Fruit fly (Drosophila melanogaster) whole organism, embryonic: Measurements from ENCODE around the gene Cul2.

Experiments
- Antp ChIP-seq: fragments of 200-800 bp; sonication (Bioruptor generic); optimal IDR thresholded peaks from 3 replicates; lab custom pipeline; 2016; ENCODE audit warnings: missing biosample characterization, missing genetic modification characterization
- CG10543 ChIP-seq: fragments of 200-800 bp; sonication (Bioruptor generic); optimal IDR thresholded peaks from 3 replicates; lab custom pipeline; 2017; ENCODE audit warnings: missing biosample characterization, mild to moderate bottlenecking, missing genetic modification characterization, moderate library complexity
- CG12104 ChIP-seq: fragments of 200-800 bp; sonication (Bioruptor generic); optimal IDR thresholded peaks from 3 replicates; lab custom pipeline; 2016; ENCODE audit warnings: missing biosample characterization, missing genetic modification characterization
- CG12299 ChIP-seq: fragments of 200-800 bp; sonication (Bioruptor generic); optimal IDR thresholded peaks from 2 replicates; lab custom pipeline; 2018; ENCODE audit warnings: missing biosample characterization, mild to moderate bottlenecking, missing genetic modification characterization
- CG12744 ChIP-seq: fragments of 200-800 bp; sonication (Bioruptor generic); optimal IDR thresholded peaks from 2 replicates; lab custom pipeline; 2016; ENCODE audit warnings: missing biosample characterization, missing genetic modification characterization
- CG12942 ChIP-seq: fragments of 200-800 bp; sonication (Bioruptor generic); optimal IDR thresholded peaks from 3 replicates; lab custom pipeline; 2016; ENCODE audit warnings: missing biosample characterization, missing genetic modification characterization
- CG13296 ChIP-seq: fragments of 200-800 bp; sonication (Bioruptor generic); optimal IDR thresholded peaks from 3 replicates; lab custom pipeline; 2018; ENCODE audit warnings: missing biosample characterization, mild to moderate bottlenecking, missing genetic modification characterization
- CG14441 ChIP-seq: fragments of 200-800 bp; sonication (Bioruptor generic); IDR thresholded peaks from 2 replicates; pipeline ENCODE4 v1.3.6; 2022; ENCODE audit warnings: missing biosample characterization, missing genetic modification characterization
- CG14860 ChIP-seq: fragments of 200-800 bp; sonication (Bioruptor generic); IDR thresholded peaks from 3 replicates; pipeline ENCODE4 v1.3.6; 2022; ENCODE audit warnings: missing biosample characterization, missing genetic modification characterization; ENCODE audit not compliant: partially characterized antibody
- CG16813 ChIP-seq: fragments of 200-800 bp; sonication (Bioruptor generic); IDR thresholded peaks from 3 replicates; pipeline ENCODE4 v1.3.6; 2022; ENCODE audit warnings: missing biosample characterization, missing genetic modification characterization; ENCODE audit not compliant: partially characterized antibody
- CG16863 ChIP-seq: fragments of 200-800 bp; sonication (Bioruptor generic); optimal IDR thresholded peaks from 3 replicates; lab custom pipeline; 2016; ENCODE audit warnings: missing biosample characterization, missing genetic modification characterization
- CG17385 ChIP-seq: fragments of 200-800 bp; sonication (Bioruptor generic); optimal IDR thresholded peaks from 3 replicates; lab custom pipeline; 2018; ENCODE audit warnings: missing biosample characterization, mild to moderate bottlenecking, missing genetic modification characterization
- CG2678 ChIP-seq: fragments of 200-800 bp; sonication (Bioruptor generic); optimal IDR thresholded peaks from 3 replicates; lab custom pipeline; 2019; ENCODE audit warnings: missing biosample characterization, mild to moderate bottlenecking, missing genetic modification characterization, moderate library complexity
- CG34224 ChIP-seq: fragments of 200-800 bp; sonication (Bioruptor generic); IDR thresholded peaks from 3 replicates; pipeline ENCODE4 v1.3.6; 2022; ENCODE audit warnings: missing biosample characterization, missing genetic modification characterization; ENCODE audit not compliant: partially characterized antibody
- CG3838 ChIP-seq: fragments of 200-800 bp; sonication (Bioruptor generic); optimal IDR thresholded peaks from 3 replicates; lab custom pipeline; 2016; ENCODE audit warnings: missing biosample characterization, missing genetic modification characterization
- CG43689 ChIP-seq: fragments of 200-800 bp; sonication (Bioruptor generic); IDR thresholded peaks from 2 replicates; pipeline ENCODE4 v1.3.6; 2022; ENCODE audit warnings: missing biosample characterization, missing genetic modification characterization
- CG6689 ChIP-seq: fragments of 200-800 bp; sonication (Bioruptor generic); IDR thresholded peaks from 2 replicates; pipeline ENCODE4 v1.3.6; 2022; ENCODE audit warnings: missing biosample characterization, missing genetic modification characterization
- CG6791 ChIP-seq: fragments of 200-800 bp; sonication (Bioruptor generic); IDR thresholded peaks from 3 replicates; pipeline ENCODE4 v1.3.6; 2022; ENCODE audit warnings: missing biosample characterization, missing genetic modification characterization; ENCODE audit not compliant: partially characterized antibody
- CG7963 ChIP-seq: fragments of 200-800 bp; sonication (Bioruptor generic); IDR thresholded peaks from 3 replicates; pipeline ENCODE4 v1.3.6; 2022; ENCODE audit warnings: missing biosample characterization, missing genetic modification characterization; ENCODE audit not compliant: partially characterized antibody
- CG8924 ChIP-seq: fragments of 200-800 bp; optimal IDR thresholded peaks from 3 replicates; lab custom pipeline; 2019; ENCODE audit warnings: missing biosample characterization, mild to moderate bottlenecking, missing genetic modification characterization, moderate library complexity
- CHES-1-like ChIP-seq: fragments of 200-800 bp; sonication (Bioruptor generic); optimal IDR thresholded peaks from 2 replicates; lab custom pipeline; 2016; ENCODE audit warnings: missing biosample characterization, missing genetic modification characterization
- HHEX ChIP-seq: fragments of 200-800 bp; sonication (Bioruptor generic); optimal IDR thresholded peaks from 3 replicates; lab custom pipeline; 2017; ENCODE audit warnings: missing biosample characterization, mild to moderate bottlenecking, missing genetic modification characterization, missing genetic modification reagents
- HLH4C ChIP-seq: fragments of 200-800 bp; sonication (Bioruptor generic); IDR thresholded peaks from 3 replicates; pipeline ENCODE4 v1.3.6; 2022; ENCODE audit warnings: missing biosample characterization, missing genetic modification characterization; ENCODE audit not compliant: partially characterized antibody
- HLH54F ChIP-seq: fragments of 200-800 bp; sonication (Bioruptor generic); optimal IDR thresholded peaks from 3 replicates; lab custom pipeline; 2016; ENCODE audit warnings: missing biosample characterization, missing genetic modification characterization
- HLHmδ ChIP-seq: fragments of 200-800 bp; sonication (Bioruptor generic); optimal IDR thresholded peaks from 2 replicates; lab custom pipeline; 2018; ENCODE audit warnings: missing biosample characterization, mild to moderate bottlenecking, missing genetic modification characterization, moderate library complexity
- Max ChIP-seq: fragments of 200-800 bp; sonication (Bioruptor generic); optimal IDR thresholded peaks from 2 replicates; lab custom pipeline; 2016; ENCODE audit warnings: missing biosample characterization, mild to moderate bottlenecking, missing genetic modification characterization
- Med ChIP-seq: fragments of 200-800 bp; sonication (Bioruptor generic); peaks from one replicate; lab custom pipeline; 2016; ENCODE audit warnings: missing biosample characterization, missing genetic modification characterization, mild to moderate bottlenecking, inconsistent platforms, moderate library complexity
- Optix ChIP-seq: fragments of 200-800 bp; sonication (Bioruptor generic); IDR thresholded peaks from 3 replicates; pipeline ENCODE4 v1.3.6; 2022; ENCODE audit warnings: missing biosample characterization, missing genetic modification characterization
- PHDP ChIP-seq: fragments of 200-800 bp; sonication (Bioruptor generic); optimal IDR thresholded peaks from 3 replicates; lab custom pipeline; 2018; ENCODE audit warnings: missing biosample characterization, mild to moderate bottlenecking, missing genetic modification characterization, moderate library complexity
- Scr ChIP-seq: fragments of 200-800 bp; sonication (Bioruptor generic); IDR thresholded peaks from 2 replicates; pipeline ENCODE4 v1.3.6; 2022; ENCODE audit warnings: missing biosample characterization, missing genetic modification characterization; ENCODE audit not compliant: partially characterized antibody
- Sry-β ChIP-seq: fragments of 200-800 bp; sonication (Bioruptor generic); optimal IDR thresholded peaks from 2 replicates; lab custom pipeline; 2018; ENCODE audit warnings: missing biosample characterization, mild to moderate bottlenecking, missing genetic modification characterization, moderate library complexity
- ato ChIP-seq: fragments of 200-800 bp; sonication (Bioruptor generic); IDR thresholded peaks from 2 replicates; pipeline ENCODE4 v1.3.6; 2022; ENCODE audit warnings: missing biosample characterization, missing genetic modification characterization; ENCODE audit not compliant: partially characterized antibody
- bigmax ChIP-seq: fragments of 200-800 bp; sonication (Bioruptor generic); optimal IDR thresholded peaks from 2 replicates; lab custom pipeline; 2018; ENCODE audit warnings: missing biosample characterization, mild to moderate bottlenecking, missing genetic modification characterization
- cato ChIP-seq: fragments of 200-800 bp; sonication (Bioruptor generic); optimal IDR thresholded peaks from 2 replicates; lab custom pipeline; 2016; ENCODE audit warnings: missing biosample characterization, missing genetic modification characterization, borderline replicate concordance
- chm ChIP-seq: fragments of 200-800 bp; sonication (Bioruptor generic); IDR thresholded peaks from 2 replicates; pipeline ENCODE4 v1.3.6; 2022; ENCODE audit warnings: missing biosample characterization, missing genetic modification characterization
- dpn ChIP-seq, 2 experiments: fragments of 200-800 bp; sonication (Bioruptor generic); optimal IDR thresholded peaks; 3 replicates each; lab custom pipeline; 2016; ENCODE audit warnings: missing biosample characterization in 2 of 2, missing genetic modification characterization in 2 of 2
- esg ChIP-seq: fragments of 200-800 bp; sonication (Bioruptor generic); conservative IDR thresholded peaks from 2 replicates; pipeline ENCODE4 v1.3.6; 2022; ENCODE audit warnings: missing biosample characterization, missing genetic modification characterization
- hb ChIP-seq: fragments of 200-800 bp; sonication (Bioruptor generic); IDR thresholded peaks from 3 replicates; pipeline ENCODE4 v1.3.6; 2022; ENCODE audit warnings: missing biosample characterization, missing genetic modification characterization; ENCODE audit not compliant: partially characterized antibody
- inv ChIP-seq: fragments of 200-800 bp; sonication (Bioruptor generic); IDR thresholded peaks from 2 replicates; pipeline ENCODE4 v1.3.6; 2022; ENCODE audit warnings: missing biosample characterization, missing genetic modification characterization; ENCODE audit not compliant: partially characterized antibody
- mld ChIP-seq: fragments of 200-800 bp; sonication (Bioruptor generic); IDR thresholded peaks from 3 replicates; pipeline ENCODE4 v1.3.6; 2022; ENCODE audit warnings: missing biosample characterization, missing genetic modification characterization; ENCODE audit not compliant: partially characterized antibody
- nerfin-2 ChIP-seq: fragments of 200-800 bp; sonication (Bioruptor generic); IDR thresholded peaks from 2 replicates; pipeline ENCODE4 v1.3.6; 2022; ENCODE audit warnings: missing biosample characterization, missing genetic modification characterization; ENCODE audit not compliant: partially characterized antibody
- seq ChIP-seq: fragments of 200-800 bp; sonication (Bioruptor generic); IDR thresholded peaks from 2 replicates; pipeline ENCODE4 v1.3.6; 2022; ENCODE audit warnings: missing biosample characterization, missing genetic modification characterization
- tna ChIP-seq: fragments of 200-800 bp; sonication (Bioruptor generic); IDR thresholded peaks from 2 replicates; pipeline ENCODE4 v1.3.6; 2022; ENCODE audit warnings: missing biosample characterization, missing genetic modification characterization; ENCODE audit not compliant: partially characterized antibody
- unpg ChIP-seq: fragments of 200-800 bp; sonication (Bioruptor generic); optimal IDR thresholded peaks from 3 replicates; lab custom pipeline; 2018; ENCODE audit warnings: missing biosample characterization, mild to moderate bottlenecking, missing genetic modification characterization, moderate library complexity
- vnd ChIP-seq: fragments of 200-800 bp; sonication (Bioruptor generic); IDR thresholded peaks from 3 replicates; pipeline ENCODE4 v1.3.6; 2022; ENCODE audit warnings: missing biosample characterization, missing genetic modification characterization; ENCODE audit not compliant: partially characterized antibody
- z ChIP-seq: fragments of 200-800 bp; sonication (Bioruptor generic); IDR thresholded peaks from 3 replicates; pipeline ENCODE4 v1.3.6; 2022; ENCODE audit warnings: missing biosample characterization, missing genetic modification characterization

Cul2 gene

DNA sequence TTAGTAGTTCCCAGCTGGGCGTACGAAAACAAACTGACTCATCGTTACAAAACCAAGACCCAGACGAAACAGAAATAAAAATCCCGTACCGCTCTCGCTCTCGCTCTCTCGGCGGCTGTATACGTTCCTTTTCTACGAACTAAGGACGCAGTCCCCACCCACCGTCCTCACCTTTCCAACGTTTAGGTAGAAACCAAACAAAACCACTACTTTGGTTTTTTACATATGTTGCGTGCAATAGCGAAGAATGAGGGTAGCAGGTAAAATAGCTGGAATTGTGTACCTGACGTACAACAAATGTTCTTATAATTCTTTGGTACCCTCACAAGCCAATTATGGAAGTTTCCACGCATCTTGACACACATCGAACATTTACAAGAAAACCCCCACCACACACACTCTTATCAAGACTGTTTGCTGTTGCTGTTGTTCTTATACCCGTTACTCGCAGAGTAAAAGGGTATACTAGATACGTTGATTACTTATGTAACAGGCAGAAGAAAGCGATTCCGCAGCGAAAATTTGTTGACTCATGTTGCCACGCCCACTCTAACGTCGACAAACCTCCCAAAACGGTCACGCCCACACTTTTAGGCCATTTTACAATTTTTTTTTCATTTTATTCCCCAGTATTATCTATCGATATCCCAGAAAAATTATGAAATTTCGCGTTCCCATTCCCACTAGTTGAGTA, 39.6 kb upstream of the Cul2 start (continued):
- no peak for TF ChIP-seq CG43689
- peak; percentile 31 for TF ChIP-seq CG8924 (tag; lab: Kevin White, UChicago)
- no peak for TF ChIP-seq CG14441 (GFP tag; lab: Robert Waterston, UW)
- no peak for TF ChIP-seq HLH54F (GFP tag; lab: Kevin White, UChicago)
- TF ChIP-seq HLHmδ (GFP tag; lab: Kevin White, UChicago) = no peak
- TF ChIP-seq HHEX (GFP tag; lab: Kevin White, UChicago) = no peak
- TF ChIP-seq CG17385 = peak; percentile 5

DNA sequence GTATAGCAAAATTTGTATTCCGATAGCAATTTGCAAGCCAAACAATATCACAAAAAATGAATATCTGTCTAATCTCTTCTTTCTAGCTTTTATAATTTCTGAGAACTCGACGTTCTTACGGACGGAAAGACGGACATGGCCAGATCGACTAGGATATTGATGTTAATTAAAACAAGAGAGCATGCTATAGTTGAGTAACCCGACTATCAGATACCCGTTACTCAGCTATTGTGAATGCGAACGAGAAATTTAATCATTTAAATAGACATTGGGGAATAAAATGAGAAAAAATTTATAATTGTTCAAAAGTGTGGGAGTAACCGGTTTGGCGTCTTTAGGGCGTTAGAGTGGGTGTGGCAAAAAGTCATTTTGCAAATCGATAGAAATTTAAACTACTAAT, 38.0 kb upstream of the Cul2 start:
- TF ChIP-seq CG17385 = no peak
- TF ChIP-seq z (GFP tag; lab: Robert Waterston, UW) = no peak
- peak; percentile 70; the same call in 2 of the 3 replicates for TF ChIP-seq HLH4C (GFP tag; lab: Robert Waterston, UW)
- TF ChIP-seq CG3838 (GFP tag; lab: Kevin White, UChicago) = no peak
- peak; percentile 34; the same call in 1 of the 2 replicates for TF ChIP-seq nerfin-2
- peak; percentile 69 for TF ChIP-seq CG16813
- no peak for TF ChIP-seq CHES-1-like (GFP tag; lab: Kevin White, UChicago)
- TF ChIP-seq Scr (GFP tag; lab: Robert Waterston, UW) = peak; percentile 41; the same call in 1 of the 2 replicates
- TF ChIP-seq vnd (GFP tag; lab: Robert Waterston, UW) = peak; percentile 38; the same call in 2 of the 3 replicates
- TF ChIP-seq chm (GFP tag; lab: Robert Waterston, UW) = no peak
- TF ChIP-seq esg (GFP tag; lab: Robert Waterston, UW) = no peak
- TF ChIP-seq ato = peak; percentile 35; the same call in 1 of the 2 replicates
- peak; percentile 35; the same call in 1 of the 3 replicates for TF ChIP-seq CG7963 (GFP tag; lab: Robert Waterston, UW)
- TF ChIP-seq seq (GFP tag; lab: Robert Waterston, UW) = no peak
- TF ChIP-seq Max (GFP tag; lab: Kevin White, UChicago) = no peak
- TF ChIP-seq hb = peak; percentile 60; the same call in 2 of the 3 replicates
- peak; percentile 40; the same call in 1 of the 2 replicates for TF ChIP-seq tna (GFP tag; lab: Robert Waterston, UW)
- 0 out of 3 replicates have a peak, but pooled peaks have one; percentile 62 for TF ChIP-seq mld (GFP tag; lab: Robert Waterston, UW)
- no peak for TF ChIP-seq Antp
- peak; percentile 46; the same call in 1 of the 3 replicates for TF ChIP-seq CG14860 (GFP tag; lab: Robert Waterston, UW)
- no peak for TF ChIP-seq CG6689 (GFP tag; lab: Robert Waterston, UW)
- peak; percentile 36; the same call in 1 of the 2 replicates for TF ChIP-seq inv (GFP tag; lab: Robert Waterston, UW)
- TF ChIP-seq CG6791 (GFP tag; lab: Robert Waterston, UW) = peak; percentile 56; the same call in 2 of the 3 replicates
- TF ChIP-seq PHDP = no peak
- no peak for TF ChIP-seq CG13296

dm6 chr2L:21622062-21622589, 36.4 kb upstream of the Cul2 start:
- no peak for TF ChIP-seq CG2678 (tag; lab: Kevin White, UChicago)
- TF ChIP-seq esg (GFP tag; lab: Robert Waterston, UW) = no peak
- no peak for TF ChIP-seq CG34224
- no peak for TF ChIP-seq CG16863 (GFP tag; lab: Kevin White, UChicago)
- TF ChIP-seq CG12299 (tag; lab: Kevin White, UChicago) = no peak
- no peak for TF ChIP-seq CG12744 (GFP tag; lab: Kevin White, UChicago)
- TF ChIP-seq CG12104 (GFP tag; lab: Kevin White, UChicago) = no peak
- TF ChIP-seq Med (GFP tag; lab: Kevin White, UChicago) = peak; percentile 51
- no peak for TF ChIP-seq CG10543 (GFP tag; lab: Kevin White, UChicago)
- TF ChIP-seq dpn (GFP tag; optimal IDR thresholded peaks at IDR 0.05; lab: Kevin White, UChicago) = no peak
- no peak for TF ChIP-seq bigmax (GFP tag; lab: Kevin White, UChicago)
- no peak for TF ChIP-seq unpg (GFP tag; lab: Kevin White, UChicago)
- no peak for TF ChIP-seq CG12942 (GFP tag; lab: Kevin White, UChicago)
- TF ChIP-seq Sry-β = no peak
- TF ChIP-seq cato (GFP tag; lab: Kevin White, UChicago) = no peak
- no peak for TF ChIP-seq Optix (GFP tag; lab: Robert Waterston, UW)
